Worm (Caenorhabditis elegans) whole organism, L2 larva: ENCODE measurements around the gene dmsr-16.

Experiments used
- ZK546.5 ChIP-seq: sonication (generic microtip); optimal IDR thresholded peaks from 2 replicates; lab custom pipeline; 2017; ENCODE audit warnings: missing biosample characterization, missing genetic modification characterization
- ama-1 ChIP-seq: fragments of 150-350 bp; optimal IDR thresholded peaks from 2 replicates; lab custom pipeline; 2018; ENCODE audit warnings: inconsistent platforms
- elt-3 ChIP-seq: sonication (generic microtip); optimal IDR thresholded peaks from 2 replicates; lab custom pipeline; 2017; ENCODE audit warnings: missing biosample characterization, missing genetic modification characterization
- unc-62 ChIP-seq: fragments of 150-350 bp; optimal IDR thresholded peaks from 2 replicates; lab custom pipeline; 2014; ENCODE audit warnings: missing biosample characterization, missing genetic modification reagents, missing genetic modification characterization
- ztf-11 ChIP-seq: sonication (generic microtip); optimal IDR thresholded peaks from 2 replicates; lab custom pipeline; 2017; ENCODE audit warnings: missing biosample characterization, missing genetic modification characterization

ce11 chrV:6817184-6817583 is 8.3 kb upstream of the dmsr-16 start, which contains the start of gene dmsr-14:
- TF ChIP-seq unc-62 (GFP tag; lab: Kevin White, UChicago) (no peak), elt-3 (tag; lab: Kevin White, UChicago) (no peak), ztf-11 (tag; lab: Kevin White, UChicago) (no peak), ZK546.5 (tag; lab: Kevin White, UChicago) (no peak), ama-1 (lab: Kevin White, UChicago) (no peak)
